Fruit fly (Drosophila melanogaster): Measurements from ENCODE around the gene CG4069.

CG4069 gene

dm6 chr3L:12537123-12537522, at the start of gene CG4069:
CG4069 (minus strand) TSS chr3L:12537315.
- TF ChIP-seq CG17801 (GFP tag; optimal IDR thresholded peaks at IDR 0.05; ENCODE audit: partially characterized antibody) = no peak

DNA sequence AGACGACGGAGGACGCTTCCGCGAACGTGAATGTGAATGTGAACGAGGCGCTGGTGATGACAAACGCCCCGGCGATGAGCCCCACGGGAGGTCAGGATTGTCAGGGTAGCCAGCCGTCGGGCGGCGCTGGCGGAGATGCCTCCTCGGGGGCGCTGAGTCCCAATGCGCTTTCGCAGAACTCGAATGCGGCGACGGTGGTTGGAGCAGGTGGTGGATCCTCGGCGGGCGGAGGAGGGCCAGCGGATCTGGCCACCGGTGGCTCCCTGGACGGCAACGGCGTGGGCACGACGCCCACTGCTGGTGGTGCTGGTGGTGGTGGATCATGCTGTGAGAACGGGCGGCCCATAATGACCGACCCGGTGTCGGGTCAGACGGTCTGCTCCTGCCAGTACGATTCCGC, 48.6 kb upstream of the CG4069 start:
- TF ChIP-seq CG17801 (GFP tag; optimal IDR thresholded peaks at IDR 0.05; ENCODE audit: partially characterized antibody) = no peak

DNA sequence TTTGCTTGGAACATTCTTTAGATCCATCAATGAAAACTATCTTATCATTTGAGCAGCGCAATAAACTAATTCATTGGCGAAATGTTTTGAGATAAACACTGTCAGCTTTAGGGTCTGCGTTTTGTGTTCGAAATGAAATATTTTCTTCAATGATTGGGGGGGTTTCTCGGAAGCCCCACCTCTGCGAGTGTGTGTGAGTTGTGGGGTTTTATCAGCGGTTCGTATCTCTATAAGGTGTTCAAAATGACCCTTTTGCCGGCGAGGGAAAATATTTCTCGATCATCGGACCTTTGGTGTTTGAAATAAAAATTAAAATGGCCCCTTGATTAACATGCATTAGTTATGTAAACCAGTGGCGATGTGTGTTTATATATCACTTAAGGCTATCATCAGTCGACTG, 47.9 kb upstream of the CG4069 start:
- no peak for TF ChIP-seq CG17801 (GFP tag; optimal IDR thresholded peaks at IDR 0.05; ENCODE audit: partially characterized antibody)

DNA sequence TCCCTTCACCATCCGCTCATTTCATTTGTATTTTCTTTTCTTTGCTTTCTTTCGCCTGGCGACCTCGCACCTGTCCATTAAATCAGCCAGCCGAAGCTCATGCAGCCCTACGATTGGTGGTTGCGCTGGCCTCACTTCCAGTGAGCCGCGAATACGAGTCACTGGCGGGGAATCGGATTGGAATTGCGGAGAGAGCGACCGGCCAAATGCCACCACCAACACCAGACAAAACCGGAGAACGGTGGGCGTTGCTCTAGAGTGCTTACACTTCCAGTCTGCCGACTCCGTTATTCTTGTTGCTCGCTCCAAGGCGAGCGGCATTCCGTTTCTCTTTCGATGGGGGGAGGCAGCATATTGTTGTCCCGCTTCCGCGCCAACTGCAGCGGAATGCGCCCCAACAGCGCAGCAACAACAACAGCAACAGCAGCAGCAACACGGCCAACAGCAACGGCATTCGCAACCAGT, 43.1 kb upstream of the CG4069 start, which contains the start of gene ara:
ara (plus strand) TSS at position 461 of the 465 bp plus-strand sequence.
- no peak for TF ChIP-seq CG17801 (GFP tag; optimal IDR thresholded peaks at IDR 0.05; ENCODE audit: partially characterized antibody)

DNA sequence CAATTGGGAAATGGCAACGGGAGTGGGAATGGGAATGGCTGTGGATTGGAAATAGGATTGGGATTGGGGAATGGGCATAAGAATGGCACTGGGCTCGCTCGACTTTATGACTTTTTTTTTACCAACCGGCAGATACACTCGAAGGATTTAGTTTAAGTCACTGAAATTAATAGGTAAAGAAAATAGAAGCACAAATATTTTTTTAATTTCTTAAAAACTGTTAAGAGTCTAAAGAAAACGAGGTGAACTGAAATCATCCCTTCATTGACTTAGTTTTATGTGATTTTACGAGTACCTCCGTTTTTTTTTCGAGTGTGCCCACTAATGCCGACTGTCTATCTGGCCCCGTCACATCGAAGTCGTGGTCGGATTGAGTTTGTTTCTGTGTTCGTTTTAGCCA, 37.8 kb upstream of the CG4069 start:
- no peak for TF ChIP-seq CG17801 (GFP tag; optimal IDR thresholded peaks at IDR 0.05; ENCODE audit: partially characterized antibody)

- no peak for TF ChIP-seq CG17801 (GFP tag; optimal IDR thresholded peaks at IDR 0.05; ENCODE audit: partially characterized antibody)
These were observed 35.3 kb upstream of the CG4069 start, which contains the start of gene sowah for dm6 chr3L:12572366-12572765. sowah (minus strand) TSS chr3L:12572542.

DNA sequence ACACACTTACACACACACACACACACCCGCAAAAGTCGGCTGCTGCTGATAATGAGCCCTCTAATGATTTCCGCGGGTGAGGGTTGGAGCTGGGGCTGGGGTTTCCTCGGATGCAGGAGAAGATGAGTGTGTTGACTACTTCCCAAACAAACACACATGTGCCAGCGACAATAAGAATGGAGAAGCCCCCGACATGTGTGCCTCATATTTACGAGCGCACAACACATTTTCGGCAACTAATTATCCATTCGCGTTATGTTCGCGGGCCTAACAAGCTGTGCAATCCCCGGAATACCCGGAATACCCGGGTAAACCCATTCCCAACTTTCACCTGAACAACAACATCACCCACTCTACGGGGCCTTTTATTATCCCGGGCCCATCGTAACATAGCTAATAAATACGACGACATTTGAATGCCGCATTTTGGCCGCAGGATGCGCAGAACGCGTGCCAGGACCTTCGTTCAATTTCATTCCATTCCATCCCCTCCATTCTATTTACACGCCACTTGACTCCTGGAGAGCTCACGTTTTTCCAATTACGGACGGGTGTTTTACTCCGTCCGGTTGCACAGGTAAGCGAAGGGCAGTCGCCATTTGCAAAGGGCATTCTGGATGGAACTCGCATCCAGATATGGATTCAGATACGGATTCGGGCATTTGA, 29.1 kb upstream of the CG4069 start:
- TF ChIP-seq CG17801 (GFP tag; optimal IDR thresholded peaks at IDR 0.05; ENCODE audit: partially characterized antibody) = no peak

- TF ChIP-seq CG17801 (GFP tag; optimal IDR thresholded peaks at IDR 0.05; ENCODE audit: partially characterized antibody) = no peak
These were observed 28.3 kb upstream of the CG4069 start for dm6 chr3L:12565422-12565821.

dm6 chr3L:12564979-12565378, 27.9 kb upstream of the CG4069 start:
- TF ChIP-seq CG17801 (GFP tag; optimal IDR thresholded peaks at IDR 0.05; ENCODE audit: partially characterized antibody) = no peak

dm6 chr3L:12564284-12564683, 27.2 kb upstream of the CG4069 start:
- TF ChIP-seq CG17801 (GFP tag; optimal IDR thresholded peaks at IDR 0.05; ENCODE audit: partially characterized antibody) = no peak

- no peak for TF ChIP-seq CG17801 (GFP tag; optimal IDR thresholded peaks at IDR 0.05; ENCODE audit: partially characterized antibody)
These were observed 22.2 kb upstream of the CG4069 start for dm6 chr3L:12559273-12559672.

- no peak for TF ChIP-seq CG17801 (GFP tag; optimal IDR thresholded peaks at IDR 0.05; ENCODE audit: partially characterized antibody)
These were observed 20.6 kb upstream of the CG4069 start for dm6 chr3L:12557736-12558135.

- no peak for TF ChIP-seq CG17801 (GFP tag; optimal IDR thresholded peaks at IDR 0.05; ENCODE audit: partially characterized antibody)
These were observed 14.6 kb upstream of the CG4069 start for dm6 chr3L:12551671-12552070.

dm6 chr3L:12549471-12549870, 12.4 kb upstream of the CG4069 start:
- no peak for TF ChIP-seq CG17801 (GFP tag; optimal IDR thresholded peaks at IDR 0.05; ENCODE audit: partially characterized antibody)

dm6 chr3L:12534318-12534717, 2.8 kb downstream of the CG4069 start, which contains the start of gene Pmm2:
Pmm2 (plus strand) TSS chr3L:12534590.
- peak; percentile 9 for TF ChIP-seq CG17801 (GFP tag; optimal IDR thresholded peaks at IDR 0.05; ENCODE audit: partially characterized antibody)

dm6 chr3L:12533392-12534070, 3.6 kb downstream of the CG4069 start, which contains the start of the genes Tsf2 and CG34242:
Tsf2 (minus strand) TSS chr3L:12533724.
CG34242 (plus strand) TSS chr3L:12533996.
- TF ChIP-seq CG17801 (GFP tag; optimal IDR thresholded peaks at IDR 0.05; ENCODE audit: partially characterized antibody) = peak; percentile 81

Data from ovary, adult (tissue).